Worm (Caenorhabditis elegans): ENCODE data around the gene srbc-17.

ce11 chrV:2146795-2147194 lies 30.7 kb upstream of the srbc-17 start, which contains the start of gene srbc-20:
- no peak for TF ChIP-seq C34F6.9 (tag; optimal IDR thresholded peaks at IDR 0.05)
- TF ChIP-seq elt-1 (tag; optimal IDR thresholded peaks at IDR 0.05): no peak
- TF ChIP-seq nhr-12 (tag; optimal IDR thresholded peaks at IDR 0.05): no peak
- no peak for TF ChIP-seq ceh-16 (tag; optimal IDR thresholded peaks at IDR 0.05)
- no peak for TF ChIP-seq ama-1 (optimal IDR thresholded peaks at IDR 0.05)
- no peak for TF ChIP-seq lin-11 (tag; optimal IDR thresholded peaks at IDR 0.05)

Measured in whole organism, L2 larva.